Worm (Caenorhabditis elegans) whole organism, young adult: ENCODE data around the gene F38A1.15.
A peak's percentile ranks its signal among the peaks of the same experiment; 100 is the strongest.

Experiments used
- D2030.7 ChIP-seq: fragments of 200-800 bp; sonication (Bioruptor generic); IDR thresholded peaks from 2 replicates; pipeline ENCODE4 v1.3.6; 2022; ENCODE audit warnings: missing genetic modification reagents, missing genetic modification characterization, missing compliant biosample characterization
- F33H1.4 ChIP-seq: fragments of 200-800 bp; sonication (Bioruptor generic); IDR thresholded peaks from 2 replicates; pipeline ENCODE4 v1.3.6; 2022; ENCODE audit warnings: missing genetic modification reagents, missing genetic modification characterization, missing compliant biosample characterization
- F49E8.2 ChIP-seq: sonication (generic microtip); optimal IDR thresholded peaks from 3 replicates; lab custom pipeline; 2017; ENCODE audit warnings: missing genetic modification characterization, mild to moderate bottlenecking, missing compliant biosample characterization, antibody characterized with exemption, moderate library complexity; ENCODE audit not compliant: insufficient read depth
- K11D2.4 ChIP-seq: fragments of 200-800 bp; sonication (Bioruptor generic); IDR thresholded peaks from 2 replicates; pipeline ENCODE4 v1.3.6; 2022; ENCODE audit warnings: missing genetic modification reagents, missing genetic modification characterization, missing compliant biosample characterization
- K12H6.12 ChIP-seq: fragments of 200-800 bp; sonication (Bioruptor generic); optimal IDR thresholded peaks from 2 replicates; lab custom pipeline; 2018; ENCODE audit warnings: mild to moderate bottlenecking, missing genetic modification characterization, missing compliant biosample characterization
- T07F8.4 ChIP-seq: sonication (generic microtip); optimal IDR thresholded peaks from 2 replicates; lab custom pipeline; 2016; ENCODE audit warnings: mild to moderate bottlenecking, missing genetic modification characterization, moderate library complexity, missing compliant biosample characterization
- Y95B8A.8 ChIP-seq: fragments of 200-800 bp; sonication (Bioruptor generic); IDR thresholded peaks from 2 replicates; pipeline ENCODE4 v1.3.6; 2022; ENCODE audit warnings: missing genetic modification reagents, missing genetic modification characterization, missing compliant biosample characterization
- ama-1 ChIP-seq, 3 experiments: fragments of 150-350 bp in 1 of 3; sonication (generic microtip) in 2 of 3; optimal IDR thresholded peaks; 2 replicates each; lab custom pipeline; 2014 to 2018; ENCODE audit warnings: missing biosample characterization in 2 of 3, missing genetic modification characterization in 2 of 3, missing genetic modification reagents in 2 of 3
- aptf-3 ChIP-seq: fragments of 200-800 bp; sonication (Bioruptor generic); IDR thresholded peaks from 2 replicates; pipeline ENCODE4 v1.3.6; 2022; ENCODE audit warnings: missing genetic modification characterization, missing compliant biosample characterization
- athp-1 ChIP-seq: sonication (generic microtip); optimal IDR thresholded peaks from 2 replicates; lab custom pipeline; 2017; ENCODE audit warnings: mild to moderate bottlenecking, missing genetic modification characterization, missing compliant biosample characterization
- attf-6 ChIP-seq: fragments of 200-800 bp; sonication (Bioruptor generic); IDR thresholded peaks from 2 replicates; pipeline ENCODE4 v1.3.6; 2022; ENCODE audit warnings: missing genetic modification reagents, missing genetic modification characterization, missing compliant biosample characterization
- cebp-2 ChIP-seq: fragments of 200-800 bp; sonication (Bioruptor generic); IDR thresholded peaks from 2 replicates; pipeline ENCODE4 v1.3.6; 2022; ENCODE audit warnings: missing genetic modification characterization, missing compliant biosample characterization
- ceh-58 ChIP-seq: fragments of 200-800 bp; sonication (Bioruptor generic); IDR thresholded peaks from 2 replicates; pipeline ENCODE4 v1.3.6; 2022; ENCODE audit warnings: missing genetic modification characterization, missing compliant biosample characterization
- dox-1 ChIP-seq: fragments of 200-800 bp; sonication (Bioruptor generic); IDR thresholded peaks from 2 replicates; pipeline ENCODE4 v1.3.6; 2022; ENCODE audit warnings: missing genetic modification reagents, missing genetic modification characterization, missing compliant biosample characterization
- ekl-4 ChIP-seq: fragments of 200-800 bp; sonication (Bioruptor generic); IDR thresholded peaks from 2 replicates; pipeline ENCODE4 v1.3.6; 2022; ENCODE audit warnings: missing genetic modification reagents, missing genetic modification characterization, missing compliant biosample characterization
- ets-4 ChIP-seq: fragments of 200-800 bp; sonication (Bioruptor generic); optimal IDR thresholded peaks from 2 replicates; lab custom pipeline; 2018; ENCODE audit warnings: mild to moderate bottlenecking, missing genetic modification characterization, missing compliant biosample characterization
- him-1 ChIP-seq: sonication (generic microtip); optimal IDR thresholded peaks from 2 replicates; lab custom pipeline; 2016; ENCODE audit warnings: missing genotype, missing genetic modification reagents, missing genetic modification characterization, missing compliant biosample characterization
- hmg-1.2 ChIP-seq: fragments of 200-800 bp; sonication (Bioruptor generic); IDR thresholded peaks from 2 replicates; pipeline ENCODE4 v1.3.6; 2022; ENCODE audit warnings: missing genetic modification reagents, missing genetic modification characterization, missing compliant biosample characterization
- hmg-20 ChIP-seq: fragments of 200-800 bp; sonication (Bioruptor generic); IDR thresholded peaks from 2 replicates; pipeline ENCODE4 v1.3.6; 2022; ENCODE audit warnings: missing genetic modification reagents, missing genetic modification characterization, missing compliant biosample characterization
- let-526 ChIP-seq: fragments of 200-800 bp; sonication (Bioruptor generic); IDR thresholded peaks from 2 replicates; pipeline ENCODE4 v1.3.6; 2022; ENCODE audit warnings: missing genetic modification reagents, missing genetic modification characterization, missing compliant biosample characterization
- lin-54 ChIP-seq: fragments of 200-800 bp; sonication (Bioruptor generic); optimal IDR thresholded peaks from 2 replicates; lab custom pipeline; 2018; ENCODE audit warnings: mild to moderate bottlenecking, missing genetic modification characterization, missing compliant biosample characterization
- lsl-1 ChIP-seq: fragments of 200-800 bp; sonication (Bioruptor generic); optimal IDR thresholded peaks from 2 replicates; lab custom pipeline; 2018; ENCODE audit warnings: mild to moderate bottlenecking, missing genetic modification characterization, moderate library complexity, missing compliant biosample characterization
- lsy-27 ChIP-seq: sonication (generic microtip); optimal IDR thresholded peaks from 2 replicates; lab custom pipeline; 2017; ENCODE audit warnings: missing genetic modification characterization, mild to moderate bottlenecking, missing compliant biosample characterization, antibody characterized with exemption, missing genotype, borderline replicate concordance; ENCODE audit not compliant: insufficient read depth
- madf-3 ChIP-seq: fragments of 200-800 bp; sonication (Bioruptor generic); IDR thresholded peaks from 2 replicates; pipeline ENCODE4 v1.3.6; 2022; ENCODE audit warnings: missing genetic modification reagents, missing genetic modification characterization, missing compliant biosample characterization
- madf-6 ChIP-seq: fragments of 200-800 bp; sonication (Bioruptor generic); IDR thresholded peaks from 2 replicates; pipeline ENCODE4 v1.3.6; 2022; ENCODE audit warnings: missing genetic modification reagents, missing genetic modification characterization, missing compliant biosample characterization
- mcd-1 ChIP-seq: fragments of 200-800 bp; sonication (Bioruptor generic); IDR thresholded peaks from 2 replicates; pipeline ENCODE4 v1.3.6; 2022; ENCODE audit warnings: missing genetic modification reagents, missing genetic modification characterization, missing compliant biosample characterization
- nfyb-1 ChIP-seq: fragments of 200-800 bp; sonication (Bioruptor generic); IDR thresholded peaks from 2 replicates; pipeline ENCODE4 v1.3.6; 2022; ENCODE audit warnings: missing genetic modification reagents, missing genetic modification characterization, missing compliant biosample characterization
- nhr-80 ChIP-seq: sonication (generic microtip); optimal IDR thresholded peaks from 2 replicates; lab custom pipeline; 2016; ENCODE audit warnings: missing genetic modification characterization, missing compliant biosample characterization
- pbrm-1 ChIP-seq: fragments of 200-800 bp; sonication (Bioruptor generic); IDR thresholded peaks from 2 replicates; pipeline ENCODE4 v1.3.6; 2022; ENCODE audit warnings: missing genetic modification reagents, missing genetic modification characterization, missing compliant biosample characterization
- rec-8 ChIP-seq, 2 experiments: sonication (generic microtip); optimal IDR thresholded peaks; 2 replicates each; lab custom pipeline; 2016; ENCODE audit warnings: mild to moderate bottlenecking in 2 of 2, missing genetic modification characterization in 2 of 2, missing genetic modification reagents in 2 of 2, missing genotype in 2 of 2, missing biosample characterization in 1 of 2, missing compliant biosample characterization in 1 of 2, moderate library complexity in 1 of 2
- repo-1 ChIP-seq: sonication (generic microtip); optimal IDR thresholded peaks from 2 replicates; lab custom pipeline; 2017; ENCODE audit warnings: mild to moderate bottlenecking, missing genetic modification characterization, missing compliant biosample characterization
- sdz-38 ChIP-seq: sonication (generic microtip); optimal IDR thresholded peaks from 2 replicates; lab custom pipeline; 2016; ENCODE audit warnings: missing genotype, missing genetic modification characterization, missing compliant biosample characterization
- snpc-1.1 ChIP-seq: sonication (generic microtip); optimal IDR thresholded peaks from 2 replicates; lab custom pipeline; 2017; ENCODE audit warnings: missing genetic modification characterization, mild to moderate bottlenecking, missing compliant biosample characterization, antibody characterized with exemption, moderate library complexity, missing genotype, missing genetic modification reagents; ENCODE audit not compliant: insufficient read depth
- snpc-3.4 ChIP-seq: sonication (generic microtip); optimal IDR thresholded peaks from 2 replicates; lab custom pipeline; 2017; ENCODE audit warnings: missing genetic modification characterization, mild to moderate bottlenecking, missing compliant biosample characterization, antibody characterized with exemption, moderate library complexity, missing genotype, missing genetic modification reagents
- snpc-4 ChIP-seq, 5 experiments: fragments of 150-350 bp in 1 of 5; sonication (generic microtip) in 4 of 5; optimal IDR thresholded peaks; 2 replicates each; lab custom pipeline; 2014 to 2018; ENCODE audit warnings: missing genetic modification characterization in 5 of 5, missing biosample characterization in 3 of 5, antibody characterized with exemption in 2 of 5, mild to moderate bottlenecking in 2 of 5, missing compliant biosample characterization in 2 of 5, missing genotype in 2 of 5, moderate library complexity in 2 of 5, missing genetic modification reagents in 1 of 5
- tbp1 ChIP-seq: fragments of 200-800 bp; sonication (Bioruptor generic); optimal IDR thresholded peaks from 2 replicates; lab custom pipeline; 2018; ENCODE audit warnings: mild to moderate bottlenecking, missing genetic modification characterization, missing compliant biosample characterization
- zim-3 ChIP-seq: sonication (generic microtip); optimal IDR thresholded peaks from 2 replicates; lab custom pipeline; 2017; ENCODE audit warnings: mild to moderate bottlenecking, missing genetic modification characterization, moderate library complexity, missing compliant biosample characterization
- ztf-22 ChIP-seq: fragments of 200-800 bp; sonication (Bioruptor generic); optimal IDR thresholded peaks from 2 replicates; lab custom pipeline; 2018; ENCODE audit warnings: mild to moderate bottlenecking, missing genetic modification characterization, moderate library complexity, missing compliant biosample characterization
- ztf-3 ChIP-seq: fragments of 200-800 bp; sonication (Bioruptor generic); optimal IDR thresholded peaks from 2 replicates; lab custom pipeline; 2018; ENCODE audit warnings: mild to moderate bottlenecking, missing genetic modification characterization, missing compliant biosample characterization

The F38A1.15 gene

DNA sequence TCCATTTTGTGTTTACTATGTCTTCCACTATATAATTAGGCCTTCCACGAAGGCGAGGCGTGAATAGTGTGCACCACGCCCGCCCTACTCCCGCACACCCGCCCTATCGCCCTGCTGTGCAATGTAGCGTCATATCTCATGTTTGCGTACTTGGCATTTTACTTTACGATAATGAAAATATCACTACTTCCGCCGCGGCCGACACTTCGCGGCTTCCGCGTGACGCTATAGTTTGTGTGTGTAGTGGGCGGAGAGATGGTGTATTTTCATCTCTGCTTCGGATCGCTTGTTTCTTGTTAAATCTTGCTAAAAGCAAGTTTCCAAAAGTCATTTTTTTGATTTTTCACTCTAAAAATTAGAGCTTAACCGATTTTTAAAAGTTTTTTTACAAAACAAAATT lies 17.3 kb upstream of the F38A1.15 start:
- TF ChIP-seq K11D2.4 (GFP tag; lab: Robert Waterston, UW) (no peak), F33H1.4 (GFP tag; lab: Robert Waterston, UW) (peak; percentile 43), snpc-3.4 (tag; lab: Kevin White, UChicago) (peak; percentile 91), him-1 (tag; lab: Kevin White, UChicago) (peak; percentile 6), T07F8.4 (tag; lab: Kevin White, UChicago) (no peak), pbrm-1 (peak; percentile 71; the same call in 1 of the 2 replicates), tbp1 (GFP tag; lab: Kevin White, UChicago) (peak; percentile 45), D2030.7 (GFP tag; lab: Robert Waterston, UW) (peak; percentile 33; the same call in 1 of the 2 replicates), mcd-1 (GFP tag; lab: Robert Waterston, UW) (peak; percentile 42; the same call in 1 of the 2 replicates), lin-54 (GFP tag; lab: Kevin White, UChicago) (peak; percentile 25), madf-6 (GFP tag; lab: Robert Waterston, UW) (peak; percentile 78), Y95B8A.8 (GFP tag; lab: Robert Waterston, UW) (no peak), F49E8.2 (tag; lab: Kevin White, UChicago) (no peak), repo-1 (tag; lab: Kevin White, UChicago) (peak; percentile 19), rec-8 (tag; optimal IDR thresholded peaks at IDR 0.05; lab: Kevin White, UChicago) (no peak), madf-3 (no peak), snpc-1.1 (tag; lab: Kevin White, UChicago) (peak; percentile 91), let-526 (GFP tag; lab: Robert Waterston, UW) (no peak), attf-6 (peak; percentile 11; the same call in 1 of the 2 replicates), hmg-1.2 (peak; percentile 72; the same call in 1 of the 2 replicates), ekl-4 (GFP tag; lab: Robert Waterston, UW) (no peak), snpc-4 (GFP tag; optimal IDR thresholded peaks at IDR 0.05; lab: Kevin White, UChicago) (no peak), snpc-4 (tag; optimal IDR thresholded peaks at IDR 0.05; lab: Kevin White, UChicago) (peak; percentile 83 to 96 (median 92)), sdz-38 (no peak), lsl-1 (peak; percentile 51), dox-1 (GFP tag; lab: Robert Waterston, UW) (peak; percentile 41; the same call in 1 of the 2 replicates)

- TF ChIP-seq ceh-58 (GFP tag; lab: Robert Waterston, UW) (no peak), nhr-80 (tag; lab: Kevin White, UChicago) (peak; percentile 16)
Measured at ce11 chrIV:1256723-1257122, 13.5 kb upstream of the F38A1.15 start, which contains the start of gene clec-168. Gene clec-168 (plus strand): TSS chrIV:1256969.

- TF ChIP-seq ama-1 (optimal IDR thresholded peaks at IDR 0.05; lab: Kevin White, UChicago) = no peak
- no peak for TF ChIP-seq ama-1 (GFP tag; optimal IDR thresholded peaks at IDR 0.05; lab: Kevin White, UChicago)
- no peak for TF ChIP-seq nfyb-1 (GFP tag; lab: Robert Waterston, UW)
- TF ChIP-seq K12H6.12 (tag; lab: Kevin White, UChicago) = no peak
- no peak for TF ChIP-seq aptf-3 (GFP tag; lab: Robert Waterston, UW)
- TF ChIP-seq attf-6 = no peak
- TF ChIP-seq zim-3 (tag; lab: Kevin White, UChicago) = no peak
- TF ChIP-seq ztf-22 (GFP tag; lab: Kevin White, UChicago) = no peak
- no peak for TF ChIP-seq ets-4 (GFP tag; lab: Kevin White, UChicago)
- TF ChIP-seq cebp-2 = no peak
- TF ChIP-seq madf-6 (GFP tag; lab: Robert Waterston, UW) = no peak
- no peak for TF ChIP-seq hmg-20 (GFP tag; lab: Robert Waterston, UW)
- no peak for TF ChIP-seq ztf-3 (GFP tag; lab: Kevin White, UChicago)
- no peak for TF ChIP-seq lsy-27 (tag; lab: Kevin White, UChicago)
- TF ChIP-seq athp-1 (tag; lab: Kevin White, UChicago) = no peak
Measured at ce11 chrIV:1255632-1256031, 12.4 kb upstream of the F38A1.15 start, which contains the start of gene clec-167. Gene clec-167 (minus strand): TSS chrIV:1255732.
